Worm (Caenorhabditis elegans) whole organism, L4 larva: ENCODE measurements around the gene F48E8.8.
A peak's percentile ranks its signal among the peaks of the same experiment; 100 is the strongest.

Source experiments
- F10B5.3 ChIP-seq: sonication (generic microtip); optimal IDR thresholded peaks from 2 replicates; lab custom pipeline; 2016; ENCODE audit warnings: mild to moderate bottlenecking, missing genetic modification characterization, missing compliant biosample characterization
- T20F7.1 ChIP-seq: fragments of 200-800 bp; sonication (Bioruptor generic); optimal IDR thresholded peaks from 2 replicates; lab custom pipeline; 2018; ENCODE audit warnings: mild to moderate bottlenecking, missing genetic modification characterization, missing compliant biosample characterization
- T26A8.4 ChIP-seq: fragments of 200-800 bp; sonication (Bioruptor generic); IDR thresholded peaks from 2 replicates; pipeline ENCODE4 v1.3.6; 2022; ENCODE audit warnings: missing genetic modification characterization, missing compliant biosample characterization
- Y48G9A.11 ChIP-seq: fragments of 200-800 bp; sonication (Bioruptor generic); IDR thresholded peaks from 2 replicates; pipeline ENCODE4 v1.3.6; 2022; ENCODE audit warnings: missing genetic modification reagents, missing genetic modification characterization, missing compliant biosample characterization
- aha-1 ChIP-seq: fragments of 150-350 bp; peaks from one replicate; lab custom pipeline; 2014; ENCODE audit warnings: missing biosample characterization, missing genetic modification characterization
- ama-1 ChIP-seq: fragments of 150-350 bp; optimal IDR thresholded peaks from 2 replicates; lab custom pipeline; 2014; ENCODE audit warnings: inconsistent platforms, mixed read lengths
- arid-1 ChIP-seq: fragments of 200-800 bp; sonication (Bioruptor generic); conservative IDR thresholded peaks from 2 replicates; pipeline ENCODE4 v1.3.6; 2022; ENCODE audit warnings: missing genetic modification reagents, missing genetic modification characterization, missing compliant biosample characterization
- ceh-62 ChIP-seq: sonication (generic microtip); optimal IDR thresholded peaks from 2 replicates; lab custom pipeline; 2017; ENCODE audit warnings: missing biosample characterization, missing genetic modification characterization
- cey-2 ChIP-seq: sonication (generic microtip); optimal IDR thresholded peaks from 3 replicates; lab custom pipeline; 2017; ENCODE audit warnings: missing genetic modification characterization, mild to moderate bottlenecking, missing compliant biosample characterization, antibody characterized with exemption, borderline replicate concordance; ENCODE audit not compliant: insufficient read depth
- ctbp-1 ChIP-seq: fragments of 200-800 bp; sonication (Bioruptor generic); IDR thresholded peaks from 2 replicates; pipeline ENCODE4 v1.3.6; 2022; ENCODE audit warnings: missing genetic modification reagents, missing genetic modification characterization, missing compliant biosample characterization
- daf-16 ChIP-seq, 3 experiments: sonication (generic microtip); optimal IDR thresholded peaks; 2 replicates each; lab custom pipeline; 2016 to 2017; ENCODE audit warnings: missing genetic modification characterization in 3 of 3, missing genetic modification reagents in 3 of 3, mild to moderate bottlenecking in 2 of 3, missing compliant biosample characterization in 2 of 3, missing biosample characterization in 1 of 3, moderate library complexity in 1 of 3
- daf-8 ChIP-seq: fragments of 200-800 bp; sonication (Bioruptor generic); IDR thresholded peaks from 2 replicates; pipeline ENCODE4 v1.3.6; 2022; ENCODE audit warnings: missing genetic modification characterization, missing compliant biosample characterization
- dmd-6 ChIP-seq: fragments of 200-800 bp; sonication (Bioruptor generic); IDR thresholded peaks from 2 replicates; pipeline ENCODE4 v1.3.6; 2022; ENCODE audit warnings: missing genetic modification reagents, missing genetic modification characterization, missing compliant biosample characterization
- dve-1 ChIP-seq: sonication (generic microtip); optimal IDR thresholded peaks from 2 replicates; lab custom pipeline; 2017; ENCODE audit warnings: antibody characterized with exemption, mild to moderate bottlenecking, missing genetic modification characterization, missing compliant biosample characterization; ENCODE audit not compliant: insufficient read depth
- fkh-10 ChIP-seq: fragments of 150-350 bp; optimal IDR thresholded peaks from 2 replicates; lab custom pipeline; 2014; ENCODE audit warnings: missing biosample characterization, missing genetic modification reagents, missing genetic modification characterization
- fos-1 ChIP-seq: fragments of 150-350 bp; optimal IDR thresholded peaks from 2 replicates; lab custom pipeline; 2014; ENCODE audit warnings: missing biosample characterization, missing genetic modification characterization
- gei-8 ChIP-seq: fragments of 200-800 bp; sonication (Bioruptor generic); optimal IDR thresholded peaks from 2 replicates; lab custom pipeline; 2018; ENCODE audit warnings: mild to moderate bottlenecking, missing genetic modification characterization, missing compliant biosample characterization
- hif-1 ChIP-seq, 2 experiments: sonication (generic microtip); optimal IDR thresholded peaks; 2 replicates each; lab custom pipeline; 2016 to 2017; ENCODE audit warnings: missing compliant biosample characterization in 2 of 2, missing genetic modification characterization in 2 of 2, missing genetic modification reagents in 2 of 2, missing genotype in 2 of 2, mild to moderate bottlenecking in 1 of 2
- hlh-11 ChIP-seq: fragments of 200-800 bp; sonication (Bioruptor generic); optimal IDR thresholded peaks from 2 replicates; lab custom pipeline; 2018; ENCODE audit warnings: mild to moderate bottlenecking, missing genetic modification characterization, missing compliant biosample characterization
- hlh-30 ChIP-seq: sonication (generic microtip); optimal IDR thresholded peaks from 2 replicates; lab custom pipeline; 2017; ENCODE audit warnings: antibody characterized with exemption, mild to moderate bottlenecking, missing genetic modification characterization, missing compliant biosample characterization; ENCODE audit not compliant: insufficient read depth
- hmg-1.1 ChIP-seq: fragments of 200-800 bp; sonication (Bioruptor generic); IDR thresholded peaks from 2 replicates; pipeline ENCODE4 v1.3.6; 2022; ENCODE audit warnings: missing genetic modification reagents, missing genetic modification characterization, missing compliant biosample characterization
- lin-15B ChIP-seq: fragments of 150-350 bp; sonication (generic microtip); optimal IDR thresholded peaks from 3 replicates; lab custom pipeline; 2014; ENCODE audit warnings: missing biosample characterization, missing genetic modification characterization
- lin-38 ChIP-seq: fragments of 200-800 bp; sonication (Bioruptor generic); IDR thresholded peaks from 2 replicates; pipeline ENCODE4 v1.3.6; 2022; ENCODE audit warnings: missing genetic modification reagents, missing genetic modification characterization, missing compliant biosample characterization
- lin-39 ChIP-seq: fragments of 150-350 bp; optimal IDR thresholded peaks from 2 replicates; lab custom pipeline; 2014; ENCODE audit warnings: missing biosample characterization, missing genetic modification reagents, missing genetic modification characterization
- lsy-2 ChIP-seq, 2 experiments: fragments of 150-350 bp in 1 of 2; sonication (generic microtip) in 1 of 2; optimal IDR thresholded peaks; 2 replicates each; lab custom pipeline; 2014 to 2017; ENCODE audit warnings: missing biosample characterization in 2 of 2, missing genetic modification characterization in 2 of 2
- mdt-29 ChIP-seq: fragments of 200-800 bp; sonication (Bioruptor generic); IDR thresholded peaks from 2 replicates; pipeline ENCODE4 v1.3.6; 2022; ENCODE audit warnings: missing genetic modification reagents, missing genetic modification characterization, missing compliant biosample characterization
- mep-1 ChIP-seq: fragments of 150-350 bp; sonication (generic microtip); optimal IDR thresholded peaks from 3 replicates; lab custom pipeline; 2014; ENCODE audit warnings: missing biosample characterization, missing genetic modification characterization
- mes-2 ChIP-seq: sonication (generic microtip); optimal IDR thresholded peaks from 2 replicates; lab custom pipeline; 2016; ENCODE audit warnings: missing genotype, mild to moderate bottlenecking, missing genetic modification characterization, missing compliant biosample characterization; ENCODE audit not compliant: poor library complexity, severe bottlenecking
- nhr-10 ChIP-seq: fragments of 150-350 bp; optimal IDR thresholded peaks from 2 replicates; lab custom pipeline; 2014; ENCODE audit warnings: missing biosample characterization, missing genetic modification characterization
- nhr-102 ChIP-seq: sonication (generic microtip); optimal IDR thresholded peaks from 2 replicates; lab custom pipeline; 2016; ENCODE audit warnings: mild to moderate bottlenecking, missing genetic modification characterization, moderate library complexity, missing compliant biosample characterization
- nhr-41 ChIP-seq: fragments of 200-800 bp; sonication (Bioruptor generic); IDR thresholded peaks from 2 replicates; pipeline ENCODE4 v1.3.6; 2022; ENCODE audit warnings: missing genetic modification reagents, missing genetic modification characterization, missing compliant biosample characterization
- nhr-42 ChIP-seq: fragments of 200-800 bp; sonication (Bioruptor generic); IDR thresholded peaks from 2 replicates; pipeline ENCODE4 v1.3.6; 2022; ENCODE audit warnings: missing genetic modification characterization, missing compliant biosample characterization
- nhr-77 ChIP-seq: fragments of 150-350 bp; optimal IDR thresholded peaks from 2 replicates; lab custom pipeline; 2014; ENCODE audit warnings: missing biosample characterization, missing genetic modification characterization
- pha-4 ChIP-seq, 2 experiments: fragments of 150-350 bp in 1 of 2; fragments of 200-800 bp in 1 of 2; sonication (Bioruptor generic) in 1 of 2; IDR thresholded peaks in 1 of 2; optimal IDR thresholded peaks in 1 of 2; 2 replicates each; pipeline versions ENCODE4 v1.3.6 to Lab custom; 2014 to 2022; ENCODE audit warnings: missing genetic modification characterization in 2 of 2, missing genetic modification reagents in 2 of 2, missing biosample characterization in 1 of 2, missing compliant biosample characterization in 1 of 2
- set-16 ChIP-seq: fragments of 200-800 bp; sonication (Bioruptor generic); IDR thresholded peaks from 2 replicates; pipeline ENCODE4 v1.3.6; 2022; ENCODE audit warnings: missing genetic modification reagents, missing genetic modification characterization, missing compliant biosample characterization
- snpc-4 ChIP-seq: fragments of 150-350 bp; optimal IDR thresholded peaks from 2 replicates; lab custom pipeline; 2014; ENCODE audit warnings: missing biosample characterization, missing genetic modification characterization
- spr-1 ChIP-seq: sonication (generic microtip); optimal IDR thresholded peaks from 2 replicates; lab custom pipeline; 2016; ENCODE audit warnings: mild to moderate bottlenecking, missing genetic modification characterization, missing compliant biosample characterization
- tra-1 ChIP-seq: fragments of 200-800 bp; sonication (Bioruptor generic); IDR thresholded peaks from 2 replicates; pipeline ENCODE4 v1.3.6; 2022; ENCODE audit warnings: missing genetic modification reagents, missing genetic modification characterization, missing compliant biosample characterization
- unc-130 ChIP-seq: sonication (generic microtip); optimal IDR thresholded peaks from 2 replicates; lab custom pipeline; 2016; ENCODE audit warnings: missing genetic modification reagents, missing genetic modification characterization, missing compliant biosample characterization
- unc-62 ChIP-seq, 3 experiments: fragments of 150-350 bp in 1 of 3; sonication (generic microtip); optimal IDR thresholded peaks in 2 of 3; peaks in 1 of 3; 1 replicate in 1 of 3; 2 replicates in 2 of 3; lab custom pipeline; 2014 to 2017; ENCODE audit warnings: missing biosample characterization in 3 of 3, missing genetic modification characterization in 3 of 3, missing genetic modification reagents in 3 of 3, missing genotype in 1 of 3
- zfp-2 ChIP-seq: sonication (generic microtip); optimal IDR thresholded peaks from 2 replicates; lab custom pipeline; 2016; ENCODE audit warnings: mild to moderate bottlenecking, missing genetic modification characterization, missing compliant biosample characterization
- zfp-3 ChIP-seq: fragments of 200-800 bp; sonication (Bioruptor generic); conservative IDR thresholded peaks from 2 replicates; pipeline ENCODE4 v1.3.6; 2022; ENCODE audit warnings: missing genetic modification reagents, missing genetic modification characterization, missing compliant biosample characterization

F48E8.8 gene

DNA sequence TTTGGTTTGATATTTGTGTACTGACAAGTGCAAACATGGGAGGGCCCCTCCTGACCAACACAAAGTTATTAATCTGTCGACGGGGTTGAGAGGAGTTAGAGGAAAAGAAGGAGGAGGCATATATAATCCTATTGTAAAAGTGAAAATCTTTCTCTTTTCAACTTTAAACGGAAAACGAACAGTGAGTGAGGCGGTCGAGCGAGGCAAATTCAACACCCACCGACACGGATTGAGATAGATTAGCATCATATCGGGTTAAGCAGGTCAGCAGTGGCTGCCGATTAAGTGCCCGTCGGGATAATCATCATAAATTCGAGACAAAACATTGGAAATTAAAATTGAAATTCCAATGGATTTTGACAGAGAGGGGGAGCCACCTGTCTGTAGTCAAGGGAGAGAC, 13.3 kb downstream of the F48E8.8 start:
- peak in 1 of 2 experiments; percentile 37 for TF ChIP-seq unc-62 (GFP tag; optimal IDR thresholded peaks at IDR 0.05 in 1 of 2; lab: Kevin White, UChicago)
- no peak for TF ChIP-seq unc-62 (tag; optimal IDR thresholded peaks at IDR 0.05; lab: Kevin White, UChicago)
- TF ChIP-seq lin-39 (tag; lab: Kevin White, UChicago), result no peak

DNA sequence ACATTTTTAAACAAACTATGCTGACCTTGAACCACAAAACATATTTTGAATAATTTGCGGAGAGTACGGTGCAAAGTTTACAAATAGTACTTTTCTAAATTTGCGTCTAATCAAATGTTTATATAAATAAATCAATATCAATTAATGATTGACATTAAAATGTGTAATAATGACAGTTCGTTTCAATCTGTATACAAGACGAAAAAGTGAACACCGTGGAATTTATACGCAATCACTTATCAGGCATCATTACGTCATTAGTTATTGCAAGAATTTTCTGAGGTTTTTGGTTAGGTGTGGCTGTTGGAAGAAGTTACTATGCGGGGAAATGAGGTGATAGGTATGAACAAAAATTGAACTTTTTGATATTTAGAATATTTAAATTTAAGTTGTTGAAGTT, 22.5 kb downstream of the F48E8.8 start:
- TF ChIP-seq zfp-2 (tag; lab: Kevin White, UChicago) (no peak), T20F7.1 (GFP tag; lab: Kevin White, UChicago) (peak; percentile 13), nhr-102 (tag; lab: Kevin White, UChicago) (no peak), daf-16 (GFP tag; optimal IDR thresholded peaks at IDR 0.05; lab: Kevin White, UChicago) (no peak), daf-16 (tag; optimal IDR thresholded peaks at IDR 0.05; lab: Kevin White, UChicago) (no peak), nhr-41 (GFP tag; lab: Robert Waterston, UW) (no peak), dmd-6 (GFP tag; lab: Robert Waterston, UW) (peak; percentile 68), ama-1 (no peak)

DNA sequence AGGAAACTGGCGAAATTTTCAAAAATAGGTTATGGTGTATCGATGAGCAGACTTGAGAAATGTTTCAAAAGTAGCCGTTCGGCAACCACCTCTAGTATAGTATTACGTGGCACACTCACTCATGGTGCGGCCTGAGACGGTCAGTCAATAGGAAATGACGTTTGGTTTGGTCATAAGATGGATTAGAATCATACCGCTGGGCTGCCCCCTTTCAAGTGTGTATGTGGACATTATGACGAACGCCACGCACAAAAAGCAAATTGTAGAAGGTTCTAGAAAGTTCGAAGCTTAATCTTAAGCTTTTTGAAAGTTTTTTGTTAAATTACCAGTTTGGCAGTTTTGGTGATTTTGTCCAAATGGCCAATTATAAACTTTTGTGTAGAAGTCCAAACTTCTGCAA, 25.2 kb downstream of the F48E8.8 start:
- peak in 1 of 2 experiments; percentile 54 for TF ChIP-seq unc-62 (GFP tag; optimal IDR thresholded peaks at IDR 0.05 in 1 of 2; lab: Kevin White, UChicago)
- TF ChIP-seq unc-62 (tag; optimal IDR thresholded peaks at IDR 0.05; lab: Kevin White, UChicago), result no peak
- TF ChIP-seq dve-1, result peak; percentile 9
- no peak for TF ChIP-seq pha-4 (GFP tag; IDR thresholded peaks at IDR 0.05; lab: Robert Waterston, UW)
- TF ChIP-seq pha-4 (tag; optimal IDR thresholded peaks at IDR 0.05; lab: Kevin White, UChicago), result peak; percentile 78
- TF ChIP-seq hlh-11, result peak; percentile 45
- TF ChIP-seq nhr-10 (tag; lab: Kevin White, UChicago), result no peak
- TF ChIP-seq mep-1 (tag; lab: Kevin White, UChicago), result peak; percentile 13
- no peak for TF ChIP-seq snpc-4 (tag; lab: Kevin White, UChicago)
- no peak for TF ChIP-seq tra-1
- peak; percentile 63 for TF ChIP-seq hlh-30 (tag; lab: Kevin White, UChicago)
- no peak for TF ChIP-seq spr-1 (tag; lab: Kevin White, UChicago)

DNA sequence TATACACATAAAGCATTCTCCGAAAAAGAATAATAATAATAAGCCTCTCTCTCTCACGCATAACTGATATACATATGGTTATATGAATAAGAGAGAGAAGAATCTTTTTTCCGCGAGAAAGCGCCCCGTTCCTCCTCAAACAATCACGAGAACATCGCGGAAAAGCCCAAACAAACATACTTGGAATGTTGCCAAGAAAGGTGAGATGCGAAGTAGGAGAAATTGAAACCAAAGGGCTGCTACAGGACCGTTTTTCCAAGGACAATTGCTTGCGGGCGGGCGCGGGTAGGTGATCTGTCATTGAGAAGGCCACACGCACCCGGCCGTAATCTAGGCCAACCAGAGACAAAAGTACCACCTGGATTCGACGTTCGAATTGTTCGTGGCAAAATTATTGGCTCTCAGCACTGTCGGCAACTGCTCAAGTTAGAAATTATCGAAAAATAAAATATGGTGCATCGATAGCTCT, 25.9 kb downstream of the F48E8.8 start, which contains the start of gene dnj-24:
dnj-24 (minus strand) TSS at position 419 of the 469 bp plus-strand sequence.
- TF ChIP-seq nhr-77 (tag; lab: Kevin White, UChicago) (no peak), daf-8 (no peak), T26A8.4 (GFP tag; lab: Robert Waterston, UW) (no peak), nhr-42 (GFP tag; lab: Robert Waterston, UW) (0 out of 2 replicates have a peak, but pooled peaks have one; percentile 23), hmg-1.1 (GFP tag; lab: Robert Waterston, UW) (no peak), set-16 (GFP tag; lab: Robert Waterston, UW) (no peak), spr-1 (tag; lab: Kevin White, UChicago) (no peak), nhr-10 (tag; lab: Kevin White, UChicago) (no peak), zfp-2 (tag; lab: Kevin White, UChicago) (no peak), F10B5.3 (no peak), Y48G9A.11 (no peak), nhr-102 (tag; lab: Kevin White, UChicago) (no peak), ama-1 (no peak), lin-15B (tag; lab: Kevin White, UChicago) (no peak), daf-16 (GFP tag; optimal IDR thresholded peaks at IDR 0.05; lab: Kevin White, UChicago) (no peak), daf-16 (tag; optimal IDR thresholded peaks at IDR 0.05; lab: Kevin White, UChicago) (no peak), lin-38 (GFP tag; lab: Robert Waterston, UW) (no peak), fkh-10 (GFP tag; lab: Kevin White, UChicago) (no peak), ceh-62 (no peak), lsy-2 (tag; optimal IDR thresholded peaks at IDR 0.05; lab: Kevin White, UChicago) (no peak), hlh-11 (peak; percentile 31), arid-1 (no peak), mdt-29 (GFP tag; lab: Robert Waterston, UW) (no peak), hif-1 (tag; optimal IDR thresholded peaks at IDR 0.05; lab: Kevin White, UChicago) (no peak), unc-130 (GFP tag; lab: Kevin White, UChicago) (no peak), ctbp-1 (GFP tag; lab: Robert Waterston, UW) (no peak), mes-2 (tag; lab: Kevin White, UChicago) (no peak), nhr-41 (GFP tag; lab: Robert Waterston, UW) (no peak), fos-1 (no peak), zfp-3 (GFP tag; lab: Robert Waterston, UW) (no peak), cey-2 (tag; lab: Kevin White, UChicago) (no peak), aha-1 (tag; lab: Kevin White, UChicago) (peak; percentile 12), gei-8 (GFP tag; lab: Kevin White, UChicago) (no peak)
